Fruit fly (Drosophila melanogaster): ENCODE data around the gene EMC2B.

The EMC2B gene

DNA sequence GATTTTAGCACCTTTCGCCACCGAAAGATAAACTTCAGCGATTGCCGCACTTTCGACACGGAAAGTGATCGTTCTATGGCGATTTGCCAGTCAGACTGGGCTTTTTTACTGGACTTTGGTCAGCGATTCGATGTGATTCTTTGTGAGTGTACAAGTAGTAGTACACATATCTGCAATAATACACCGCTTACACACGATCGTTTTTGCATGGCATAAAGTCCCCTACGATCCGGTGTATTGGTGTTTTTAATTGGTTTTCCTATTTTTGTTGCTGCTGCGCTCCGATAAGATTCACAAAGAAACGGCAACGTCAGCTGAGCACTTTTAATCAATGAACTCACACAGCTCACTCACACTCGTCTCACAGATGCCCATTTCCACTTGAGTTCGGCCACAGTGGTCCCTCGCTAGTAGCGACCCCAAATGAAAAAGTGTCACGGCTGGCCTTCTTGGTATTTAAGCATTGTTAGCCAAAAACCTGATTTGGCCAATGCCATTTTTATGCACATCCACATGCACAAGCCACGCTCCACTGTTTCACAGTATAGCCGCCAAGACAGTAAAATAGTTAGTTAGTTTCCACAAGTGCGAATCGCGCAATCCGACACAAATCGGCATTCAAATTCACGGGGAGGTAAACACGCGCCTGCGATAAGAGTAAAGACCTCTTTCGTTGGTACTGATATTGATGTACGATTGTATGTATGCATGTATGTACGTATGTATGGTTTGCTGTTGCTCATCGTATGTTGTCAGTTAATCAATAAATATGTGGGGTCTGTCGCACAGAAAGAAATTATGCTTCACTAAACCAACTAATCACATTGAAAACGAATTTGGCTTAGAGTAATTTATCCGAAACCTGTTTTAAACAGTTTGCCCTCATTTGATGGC lies 5.2 kb downstream of the EMC2B start (continued):
- TF ChIP-seq CG6683 (GFP tag; optimal IDR thresholded peaks at IDR 0.05) (peak; percentile 91), CG9932 (GFP tag; IDR thresholded peaks at IDR 0.05) (peak; percentile 99), hb (GFP tag; IDR thresholded peaks at IDR 0.05; ENCODE audit: partially characterized antibody) (no peak), Lhr (GFP tag; optimal IDR thresholded peaks at IDR 0.05) (peak; percentile 28), pan (optimal IDR thresholded peaks at IDR 0.05) (no peak), pan (GFP tag; optimal IDR thresholded peaks at IDR 0.05 in 1 of 2, IDR thresholded peaks at IDR 0.05 in 1 of 2) (peak in 1 of 2 experiments; percentile 96), Nf-YC (tag; optimal IDR thresholded peaks at IDR 0.05) (peak; percentile 70), Adf1 (GFP tag; IDR thresholded peaks at IDR 0.05) (peak; percentile 90), CG7963 (GFP tag; IDR thresholded peaks at IDR 0.05; ENCODE audit: partially characterized antibody) (no peak), gce (GFP tag; IDR thresholded peaks at IDR 0.05) (peak; percentile 84), BtbVII (GFP tag; optimal IDR thresholded peaks at IDR 0.05) (peak; percentile 87), Trl (optimal IDR thresholded peaks at IDR 0.05) (no peak), Trl (GFP tag; optimal IDR thresholded peaks at IDR 0.05) (peak; percentile 93), sens-2 (GFP tag; IDR thresholded peaks at IDR 0.05) (peak; percentile 93), bbx (GFP tag; IDR thresholded peaks at IDR 0.05; ENCODE audit: partially characterized antibody) (no peak), zfh2 (GFP tag; optimal IDR thresholded peaks at IDR 0.05) (peak; percentile 98), bcd (GFP tag; optimal IDR thresholded peaks at IDR 0.05) (peak; percentile 93), dimm (GFP tag; IDR thresholded peaks at IDR 0.05) (peak; percentile 95), CG4404 (GFP tag; IDR thresholded peaks at IDR 0.05) (peak; percentile 95), tgo (GFP tag; IDR thresholded peaks at IDR 0.05) (peak; percentile 93), CG10267 (tag; optimal IDR thresholded peaks at IDR 0.05) (peak; percentile 43), Atf3 (GFP tag; optimal IDR thresholded peaks at IDR 0.05) (peak; percentile 87), Dek (tag; optimal IDR thresholded peaks at IDR 0.05) (peak; percentile 94), Hr51 (GFP tag; optimal IDR thresholded peaks at IDR 0.05) (peak; percentile 88 to 91), Max (GFP tag; optimal IDR thresholded peaks at IDR 0.05) (peak; percentile 83), Dip3 (GFP tag; optimal IDR thresholded peaks at IDR 0.05) (peak; percentile 98), CG31388 (GFP tag; optimal IDR thresholded peaks at IDR 0.05) (peak; percentile 30), Bteb2 (GFP tag; optimal IDR thresholded peaks at IDR 0.05) (peak; percentile 95), CG30020 (tag; optimal IDR thresholded peaks at IDR 0.05) (peak; percentile 35), trem (tag; optimal IDR thresholded peaks at IDR 0.05) (peak; percentile 21), CG7556 (GFP tag; optimal IDR thresholded peaks at IDR 0.05) (peak; percentile 89), ttk (GFP tag; IDR thresholded peaks at IDR 0.05) (peak; percentile 90), CG8359 (GFP tag; optimal IDR thresholded peaks at IDR 0.05; ENCODE audit: borderline replicate concordance) (peak; percentile 34), fd3F (GFP tag; optimal IDR thresholded peaks at IDR 0.05) (peak; percentile 95), CG9817 (tag; optimal IDR thresholded peaks at IDR 0.05) (peak; percentile 96), sim (GFP tag; IDR thresholded peaks at IDR 0.05) (peak; percentile 70), CG12104 (GFP tag; optimal IDR thresholded peaks at IDR 0.05) (peak; percentile 69), CG8281 (tag; optimal IDR thresholded peaks at IDR 0.05) (peak; percentile 92), D19B (GFP tag; optimal IDR thresholded peaks at IDR 0.05) (peak; percentile 85), E2f2 (GFP tag; IDR thresholded peaks at IDR 0.05) (peak; percentile 80), CG9215 (GFP tag; IDR thresholded peaks at IDR 0.05) (peak; percentile 96), CG3726 (GFP tag; IDR thresholded peaks at IDR 0.05) (peak; percentile 86), CG11504 (tag; optimal IDR thresholded peaks at IDR 0.05) (peak; percentile 82), lbe (GFP tag; optimal IDR thresholded peaks at IDR 0.05) (peak; percentile 76), peb (GFP tag; IDR thresholded peaks at IDR 0.05) (peak; percentile 84), CG12769 (tag; optimal IDR thresholded peaks at IDR 0.05) (peak; percentile 99), Blimp-1 (GFP tag; optimal IDR thresholded peaks at IDR 0.05) (peak; percentile 62), CG18011 (GFP tag; optimal IDR thresholded peaks at IDR 0.05) (peak; percentile 75)
